Worm (Caenorhabditis elegans): ENCODE results near the gene col-2.

DNA sequence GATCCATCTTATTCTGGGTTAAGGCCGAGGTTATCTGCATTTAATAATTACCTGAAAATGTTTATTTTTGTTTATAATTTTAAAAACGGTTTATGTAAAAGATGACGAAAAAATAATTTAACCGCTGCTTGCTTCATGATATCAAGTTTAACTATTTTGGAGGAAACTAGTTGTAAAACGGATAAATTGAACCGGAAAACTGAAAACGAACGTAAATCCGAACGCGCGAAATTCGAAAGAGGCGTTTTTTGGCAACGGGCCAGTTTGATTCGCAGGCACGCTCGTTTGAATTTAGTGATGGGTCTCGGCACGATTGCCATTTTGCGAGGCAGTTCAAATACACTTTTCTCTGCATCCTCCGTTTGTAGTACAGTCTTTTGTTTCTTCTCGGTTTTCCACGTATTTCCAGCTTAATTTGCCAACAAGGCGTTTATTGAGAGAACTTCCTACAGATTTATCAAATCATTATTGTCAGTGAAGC, 43.7 kb upstream of the col-2 start, which contains the start of the genes gtbp-1 and K08F4.3:
- TF ChIP-seq fkh-4 (tag; optimal IDR thresholded peaks at IDR 0.05; ENCODE audit: borderline replicate concordance) (no peak), lir-3 (tag; optimal IDR thresholded peaks at IDR 0.05; ENCODE audit: poor library complexity) (no peak), mdl-1 (tag; optimal IDR thresholded peaks at IDR 0.05) (peak in 1 of 2 experiments; percentile 66), lin-39 (tag; optimal IDR thresholded peaks at IDR 0.05) (no peak), aha-1 (tag; optimal IDR thresholded peaks at IDR 0.05) (no peak), lin-13 (GFP tag; optimal IDR thresholded peaks at IDR 0.05) (peak; percentile 68), Y116A8C.19 (tag; optimal IDR thresholded peaks at IDR 0.05; ENCODE audit: borderline replicate concordance) (no peak)

All from whole organism, L1 larva.